Worm (Caenorhabditis elegans): Measurements from ENCODE around the gene K08C7.1.

The K08C7.1 gene

DNA sequence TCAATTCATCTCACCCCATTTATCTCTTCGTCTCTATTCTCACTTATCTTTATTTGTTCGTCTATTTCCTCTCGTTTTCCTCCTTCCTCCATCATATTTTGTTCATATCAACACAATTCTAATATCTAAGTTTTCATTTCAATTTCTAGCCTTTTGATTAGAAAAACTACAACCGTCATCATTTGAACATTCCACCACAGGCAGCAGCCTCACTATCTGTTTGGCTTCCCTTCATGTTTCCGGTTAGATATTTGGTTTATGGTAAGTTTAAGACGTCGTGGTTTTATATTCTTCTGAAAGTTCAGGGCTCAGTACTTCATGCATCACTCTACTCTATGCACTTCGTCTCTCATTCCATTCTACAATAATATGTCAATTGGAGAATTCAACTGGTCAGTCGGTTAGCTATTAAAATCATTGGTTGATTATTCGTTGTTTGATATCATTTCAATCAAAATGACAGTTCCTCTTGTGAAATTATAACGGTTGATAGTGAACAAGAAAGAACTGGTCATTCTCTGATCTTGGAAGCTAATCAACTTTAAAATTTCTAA, at the start of gene K08C7.1:
K08C7.1 (plus strand) TSS at position 43 of the 554 bp plus-strand sequence.
- TF ChIP-seq ztf-4 (tag; optimal IDR thresholded peaks at IDR 0.05) (no peak), nhr-43 (tag; optimal IDR thresholded peaks at IDR 0.05; ENCODE audit: poor library complexity, severe bottlenecking) (no peak), lin-15B (tag; optimal IDR thresholded peaks at IDR 0.05) (no peak), tbx-2 (tag; optimal IDR thresholded peaks at IDR 0.05) (no peak), nhr-76 (tag; optimal IDR thresholded peaks at IDR 0.05) (no peak), pqm-1 (tag; optimal IDR thresholded peaks at IDR 0.05) (peak; percentile 32), nhr-11 (tag; optimal IDR thresholded peaks at IDR 0.05) (no peak), aly-2 (tag; optimal IDR thresholded peaks at IDR 0.05) (no peak), elt-2 (tag; optimal IDR thresholded peaks at IDR 0.05) (peak; percentile 78), unc-39 (tag; optimal IDR thresholded peaks at IDR 0.05) (no peak), sea-2 (GFP tag; optimal IDR thresholded peaks at IDR 0.05) (no peak), lsy-12 (tag; optimal IDR thresholded peaks at IDR 0.05) (no peak)

ce11 chrIV:10608275-10608674, 48.3 kb upstream of the K08C7.1 start, which contains the start of gene R09H10.6:
Gene R09H10.6 (plus strand): TSS chrIV:10608575.
- TF ChIP-seq ama-1 (optimal IDR thresholded peaks at IDR 0.05) (no peak), skn-1 (tag; optimal IDR thresholded peaks at IDR 0.05) (no peak), pqm-1 (tag; optimal IDR thresholded peaks at IDR 0.05) (no peak), snpc-4 (tag; optimal IDR thresholded peaks at IDR 0.05) (no peak), ztf-4 (tag; optimal IDR thresholded peaks at IDR 0.05) (no peak), ztf-11 (tag; optimal IDR thresholded peaks at IDR 0.05) (no peak)

- TF ChIP-seq nhr-67 (tag; optimal IDR thresholded peaks at IDR 0.05) (no peak), nfya-1 (tag; optimal IDR thresholded peaks at IDR 0.05; ENCODE audit: insufficient read depth) (no peak), fkh-2 (tag; optimal IDR thresholded peaks at IDR 0.05) (no peak), lsy-12 (tag; optimal IDR thresholded peaks at IDR 0.05) (no peak), zag-1 (tag; optimal IDR thresholded peaks at IDR 0.05) (no peak), lin-39 (tag; optimal IDR thresholded peaks at IDR 0.05) (no peak), egl-27 (tag; optimal IDR thresholded peaks at IDR 0.05) (no peak), daf-12 (tag; optimal IDR thresholded peaks at IDR 0.05) (no peak), ama-1 (optimal IDR thresholded peaks at IDR 0.05) (no peak), nhr-77 (tag; optimal IDR thresholded peaks at IDR 0.05) (no peak), ceh-9 (tag; optimal IDR thresholded peaks at IDR 0.05) (no peak), nhr-237 (tag; optimal IDR thresholded peaks at IDR 0.05) (no peak)
Observed at ce11 chrIV:10609920-10610319, 46.7 kb upstream of the K08C7.1 start.

- TF ChIP-seq nhr-23 (tag; optimal IDR thresholded peaks at IDR 0.05) (peak; percentile 5), sea-2 (GFP tag; optimal IDR thresholded peaks at IDR 0.05) (no peak), jun-1 (tag; optimal IDR thresholded peaks at IDR 0.05) (no peak), nhr-237 (tag; optimal IDR thresholded peaks at IDR 0.05) (no peak), ztf-11 (tag; optimal IDR thresholded peaks at IDR 0.05) (no peak), nhr-25 (tag; optimal IDR thresholded peaks at IDR 0.05) (peak; percentile 36), nhr-43 (tag; optimal IDR thresholded peaks at IDR 0.05; ENCODE audit: poor library complexity, severe bottlenecking) (no peak), R02D3.7 (tag; optimal IDR thresholded peaks at IDR 0.05) (no peak), hmg-11 (tag; optimal IDR thresholded peaks at IDR 0.05) (no peak), mdl-1 (tag; optimal IDR thresholded peaks at IDR 0.05) (no peak), elt-2 (tag; optimal IDR thresholded peaks at IDR 0.05) (no peak), fos-1 (tag; optimal IDR thresholded peaks at IDR 0.05) (no peak), unc-39 (tag; optimal IDR thresholded peaks at IDR 0.05) (no peak), ceh-28 (tag; optimal IDR thresholded peaks at IDR 0.05) (no peak)
Observed at ce11 chrIV:10612281-10612680, 44.3 kb upstream of the K08C7.1 start.

DNA sequence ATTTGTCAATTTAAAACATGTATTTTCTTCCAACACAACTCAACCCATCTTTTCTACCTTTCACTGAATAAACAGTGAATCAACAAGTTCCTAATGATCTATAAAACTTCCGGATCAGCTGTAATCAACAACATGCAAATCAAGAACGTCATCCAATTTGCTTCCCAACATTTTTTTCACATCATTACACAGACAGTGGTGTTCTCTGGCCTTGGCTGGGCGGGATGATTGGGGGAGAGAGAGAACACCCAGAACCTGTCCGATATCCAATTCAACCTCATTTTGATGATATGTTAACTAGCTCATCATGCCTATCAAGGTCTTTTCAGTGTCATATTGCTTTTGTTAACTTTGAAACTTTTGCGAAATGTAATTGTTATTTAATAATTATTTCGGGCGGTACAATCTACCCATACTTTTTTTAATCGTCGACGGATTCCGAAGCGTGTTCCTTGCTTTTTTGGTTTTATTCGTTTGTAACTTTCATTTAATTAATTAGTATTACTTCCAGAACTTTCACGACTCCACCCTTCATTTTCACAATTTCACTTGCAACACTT, 41.6 kb upstream of the K08C7.1 start, which contains the start of gene ptr-14:
ptr-14 (plus strand) TSS at position 510 of the 560 bp plus-strand sequence.
- TF ChIP-seq skn-1 (tag; optimal IDR thresholded peaks at IDR 0.05) = no peak
- TF ChIP-seq nhr-12 (tag; optimal IDR thresholded peaks at IDR 0.05) = no peak
- no peak for TF ChIP-seq egl-27 (tag; optimal IDR thresholded peaks at IDR 0.05)
- no peak for TF ChIP-seq unc-39 (tag; optimal IDR thresholded peaks at IDR 0.05)
- TF ChIP-seq sea-2 (GFP tag; optimal IDR thresholded peaks at IDR 0.05) = no peak
- no peak for TF ChIP-seq eor-1 (tag; optimal IDR thresholded peaks at IDR 0.05)
- no peak for TF ChIP-seq pqm-1 (tag; optimal IDR thresholded peaks at IDR 0.05)
- TF ChIP-seq ceh-9 (tag; optimal IDR thresholded peaks at IDR 0.05) = no peak
- no peak for TF ChIP-seq nfya-1 (tag; optimal IDR thresholded peaks at IDR 0.05; ENCODE audit: insufficient read depth)
- no peak for TF ChIP-seq nhr-11 (tag; optimal IDR thresholded peaks at IDR 0.05)
- peak; percentile 11 for TF ChIP-seq ama-1 (optimal IDR thresholded peaks at IDR 0.05)
- TF ChIP-seq lin-15B (tag; optimal IDR thresholded peaks at IDR 0.05) = no peak
- TF ChIP-seq nhr-237 (tag; optimal IDR thresholded peaks at IDR 0.05) = no peak
- no peak for TF ChIP-seq nhr-76 (tag; optimal IDR thresholded peaks at IDR 0.05)
- peak; percentile 22 for TF ChIP-seq nhr-23 (tag; optimal IDR thresholded peaks at IDR 0.05)
- TF ChIP-seq snpc-4 (tag; optimal IDR thresholded peaks at IDR 0.05) = no peak
- TF ChIP-seq tbx-2 (tag; optimal IDR thresholded peaks at IDR 0.05) = no peak
- TF ChIP-seq nhr-77 (tag; optimal IDR thresholded peaks at IDR 0.05) = no peak
- TF ChIP-seq ceh-16 (tag; optimal IDR thresholded peaks at IDR 0.05) = no peak
- no peak for TF ChIP-seq fos-1 (tag; optimal IDR thresholded peaks at IDR 0.05)
- no peak for TF ChIP-seq mml-1 (tag; optimal IDR thresholded peaks at IDR 0.05)
- no peak for TF ChIP-seq fkh-2 (tag; optimal IDR thresholded peaks at IDR 0.05)
- no peak for TF ChIP-seq daf-12 (tag; optimal IDR thresholded peaks at IDR 0.05)
- TF ChIP-seq unc-62 (GFP tag; optimal IDR thresholded peaks at IDR 0.05) = no peak
- TF ChIP-seq nhr-43 (tag; optimal IDR thresholded peaks at IDR 0.05; ENCODE audit: poor library complexity, severe bottlenecking) = peak; percentile 53
- TF ChIP-seq nhr-25 (tag; optimal IDR thresholded peaks at IDR 0.05) = peak; percentile 66
- no peak for TF ChIP-seq ztf-4 (tag; optimal IDR thresholded peaks at IDR 0.05)

Measured in whole organism, L3 larva.